Fruit fly (Drosophila melanogaster): ENCODE measurements around the gene Fhos.

The Fhos gene

DNA sequence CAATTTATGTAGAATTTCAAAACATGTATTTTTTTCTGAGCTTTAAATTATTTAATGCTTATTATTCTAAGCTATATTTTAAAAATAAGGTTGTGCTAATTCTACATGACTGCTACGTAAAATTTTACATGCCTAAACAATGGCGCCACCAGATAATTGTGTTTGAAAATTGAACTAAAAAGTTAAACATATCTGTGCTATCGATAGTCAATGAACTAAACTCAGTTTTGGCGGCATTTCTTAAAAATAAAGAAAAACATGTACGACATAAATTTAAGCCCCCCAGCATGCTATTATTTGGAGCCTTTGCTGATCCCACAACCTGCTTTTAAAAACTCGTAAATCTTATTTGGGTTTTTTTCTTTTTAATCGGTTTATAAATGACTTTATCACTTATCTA is 34.8 kb upstream of the Fhos start:
- TF ChIP-seq h (GFP tag; optimal IDR thresholded peaks at IDR 0.05) (peak; percentile 26), Sp1 (GFP tag; optimal IDR thresholded peaks at IDR 0.05) (no peak), foxo (GFP tag; optimal IDR thresholded peaks at IDR 0.05) (peak in 1 of 2 experiments; percentile 17), Myc (optimal IDR thresholded peaks at IDR 0.05) (peak; percentile 3), rgr (GFP tag; optimal IDR thresholded peaks at IDR 0.05) (peak; percentile 1), dsf (GFP tag; optimal IDR thresholded peaks at IDR 0.05; ENCODE audit: borderline replicate concordance) (no peak), Hnf4 (GFP tag; optimal IDR thresholded peaks at IDR 0.05) (peak; percentile 24), Hr83 (GFP tag; optimal IDR thresholded peaks at IDR 0.05; ENCODE audit: poor library complexity, severe bottlenecking) (peak; percentile 52), brk (GFP tag; optimal IDR thresholded peaks at IDR 0.05) (peak; percentile 59), dl (GFP tag; optimal IDR thresholded peaks at IDR 0.05; ENCODE audit: insufficient read depth in 1 of 2, partially characterized antibody in 2 of 2) (no peak)

DNA sequence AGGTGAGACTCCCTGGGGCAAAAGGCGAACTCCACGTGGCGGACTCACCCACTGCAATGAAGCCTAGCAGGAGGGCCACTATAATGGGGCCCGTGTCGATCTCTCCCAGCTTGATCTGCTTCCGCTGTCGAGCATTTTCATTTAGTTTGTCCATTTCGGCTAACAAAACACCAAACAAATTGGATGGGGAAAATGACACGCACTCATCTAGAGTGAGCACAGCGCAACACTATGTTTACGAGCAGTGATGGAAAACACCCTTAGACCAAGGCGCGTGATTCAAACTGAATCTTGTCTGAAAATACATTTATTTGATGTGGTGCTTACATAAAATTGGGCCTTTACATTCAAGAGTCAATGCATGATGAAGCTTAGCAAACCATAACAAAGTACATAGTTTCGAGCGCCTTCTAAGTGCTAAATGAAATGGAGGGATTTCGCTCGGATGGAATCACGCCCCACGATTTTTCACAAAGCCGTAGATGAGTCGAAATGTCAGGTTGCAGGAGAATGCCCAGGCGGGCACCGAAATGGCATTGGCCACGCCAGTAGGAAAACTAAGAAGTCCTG is 33.3 kb upstream of the Fhos start, which contains the start of gene SrpRbeta:
TSS of gene SrpRbeta (minus strand) at position 236 of the 570 bp plus-strand sequence.
- TF ChIP-seq jim (GFP tag; optimal IDR thresholded peaks at IDR 0.05), result no peak
- peak; percentile 41 for TF ChIP-seq Hr83 (GFP tag; optimal IDR thresholded peaks at IDR 0.05; ENCODE audit: poor library complexity, severe bottlenecking)
- TF ChIP-seq Jra (GFP tag; optimal IDR thresholded peaks at IDR 0.05), result peak; percentile 7
- TF ChIP-seq dmrt93B (GFP tag; optimal IDR thresholded peaks at IDR 0.05), result no peak
- TF ChIP-seq Vsx2 (GFP tag; optimal IDR thresholded peaks at IDR 0.05; ENCODE audit: partially characterized antibody), result no peak
- TF ChIP-seq pan (optimal IDR thresholded peaks at IDR 0.05), result no peak
- TF ChIP-seq Myc (optimal IDR thresholded peaks at IDR 0.05), result no peak
- peak; percentile 60 for TF ChIP-seq br (GFP tag; optimal IDR thresholded peaks at IDR 0.05)
- peak; percentile 27 for TF ChIP-seq Sp1 (GFP tag; optimal IDR thresholded peaks at IDR 0.05)
- TF ChIP-seq Dif (GFP tag; optimal IDR thresholded peaks at IDR 0.05; ENCODE audit: partially characterized antibody), result no peak
- TF ChIP-seq fru (GFP tag; optimal IDR thresholded peaks at IDR 0.05), result peak; percentile 14
- no peak for TF ChIP-seq Mio (GFP tag; optimal IDR thresholded peaks at IDR 0.05)
- TF ChIP-seq Abd-B (GFP tag; optimal IDR thresholded peaks at IDR 0.05), result no peak
- no peak for TF ChIP-seq woc (GFP tag; optimal IDR thresholded peaks at IDR 0.05)
- TF ChIP-seq GATAd (GFP tag; optimal IDR thresholded peaks at IDR 0.05), result no peak
- TF ChIP-seq Hnf4 (GFP tag; optimal IDR thresholded peaks at IDR 0.05), result peak; percentile 79
- TF ChIP-seq N (GFP tag; optimal IDR thresholded peaks at IDR 0.05), result no peak
- TF ChIP-seq tai (GFP tag; optimal IDR thresholded peaks at IDR 0.05), result no peak
- TF ChIP-seq CrebA (GFP tag; optimal IDR thresholded peaks at IDR 0.05; ENCODE audit: borderline replicate concordance), result no peak
- peak; percentile 44 for TF ChIP-seq psq (GFP tag; optimal IDR thresholded peaks at IDR 0.05)
- TF ChIP-seq dsf (GFP tag; optimal IDR thresholded peaks at IDR 0.05; ENCODE audit: borderline replicate concordance), result no peak
- TF ChIP-seq CG9705 (GFP tag; optimal IDR thresholded peaks at IDR 0.05), result peak; percentile 6
- TF ChIP-seq ey (GFP tag; optimal IDR thresholded peaks at IDR 0.05), result peak; percentile 27
- TF ChIP-seq Rel (GFP tag; optimal IDR thresholded peaks at IDR 0.05), result no peak
- peak; percentile 24 for TF ChIP-seq Rel (tag; optimal IDR thresholded peaks at IDR 0.05)
- TF ChIP-seq sage (GFP tag; optimal IDR thresholded peaks at IDR 0.05), result no peak
- peak; percentile 19 for TF ChIP-seq HLH106 (tag; optimal IDR thresholded peaks at IDR 0.05)
- peak; percentile 59 for TF ChIP-seq h (GFP tag; optimal IDR thresholded peaks at IDR 0.05)
- TF ChIP-seq Hr78 (GFP tag; optimal IDR thresholded peaks at IDR 0.05), result no peak
- TF ChIP-seq OdsH (GFP tag; optimal IDR thresholded peaks at IDR 0.05), result peak; percentile 40
- TF ChIP-seq rgr (GFP tag; optimal IDR thresholded peaks at IDR 0.05), result peak; percentile 73
- TF ChIP-seq foxo (GFP tag; optimal IDR thresholded peaks at IDR 0.05), result peak in 1 of 2 experiments; percentile 45

DNA sequence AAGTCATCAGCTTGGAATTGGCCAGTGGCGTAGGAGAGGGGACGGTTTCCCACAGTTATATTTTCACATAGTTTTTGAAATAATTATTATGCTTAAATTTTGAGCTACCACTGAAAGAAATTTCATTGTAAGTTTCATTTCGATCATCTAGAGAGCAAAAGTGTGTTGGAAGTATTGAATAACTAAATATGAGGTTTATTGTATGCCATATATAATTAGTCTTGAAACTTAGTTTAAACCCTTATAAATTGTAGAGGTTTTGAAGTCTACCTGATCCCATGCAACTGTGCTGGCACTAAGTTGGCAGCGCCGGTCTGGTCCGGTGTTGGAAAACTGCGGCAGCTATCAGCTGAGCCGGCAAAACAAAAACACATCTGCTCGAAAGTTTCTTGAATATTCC is 32.3 kb upstream of the Fhos start, which contains the start of the genes CG32022 and CG6511:
TSS of gene CG32022 (minus strand) at position 128 of the 400 bp plus-strand sequence.
TSS of gene CG6511 (plus strand) at position 180 of the 400 bp plus-strand sequence.
- TF ChIP-seq HLH106 (tag; optimal IDR thresholded peaks at IDR 0.05), result peak; percentile 99
- peak; percentile 98 for TF ChIP-seq CG9705 (GFP tag; optimal IDR thresholded peaks at IDR 0.05)
- TF ChIP-seq brk (GFP tag; optimal IDR thresholded peaks at IDR 0.05), result no peak
- TF ChIP-seq fru (GFP tag; optimal IDR thresholded peaks at IDR 0.05), result peak; percentile 98
- TF ChIP-seq h (GFP tag; optimal IDR thresholded peaks at IDR 0.05), result peak; percentile 98
- peak; percentile 59 for TF ChIP-seq Rel (GFP tag; optimal IDR thresholded peaks at IDR 0.05)
- TF ChIP-seq Rel (tag; optimal IDR thresholded peaks at IDR 0.05), result peak; percentile 87
- TF ChIP-seq psq (GFP tag; optimal IDR thresholded peaks at IDR 0.05), result peak; percentile 95
- peak; percentile 89 for TF ChIP-seq sage (GFP tag; optimal IDR thresholded peaks at IDR 0.05)
- peak; percentile 92 for TF ChIP-seq dsf (GFP tag; optimal IDR thresholded peaks at IDR 0.05; ENCODE audit: borderline replicate concordance)
- peak; percentile 98 for TF ChIP-seq Sp1 (GFP tag; optimal IDR thresholded peaks at IDR 0.05)
- peak; percentile 90 for TF ChIP-seq GATAd (GFP tag; optimal IDR thresholded peaks at IDR 0.05)
- TF ChIP-seq Dfd (GFP tag; optimal IDR thresholded peaks at IDR 0.05), result no peak
- peak; percentile 98 for TF ChIP-seq br (GFP tag; optimal IDR thresholded peaks at IDR 0.05)
- TF ChIP-seq Myc (optimal IDR thresholded peaks at IDR 0.05), result peak; percentile 59
- peak; percentile 79 to 99 for TF ChIP-seq foxo (GFP tag; optimal IDR thresholded peaks at IDR 0.05)
- peak; percentile 95 for TF ChIP-seq woc (GFP tag; optimal IDR thresholded peaks at IDR 0.05)
- TF ChIP-seq dl (GFP tag; optimal IDR thresholded peaks at IDR 0.05; ENCODE audit: insufficient read depth in 1 of 2, partially characterized antibody in 2 of 2), result no peak
- TF ChIP-seq N (GFP tag; optimal IDR thresholded peaks at IDR 0.05), result no peak
- TF ChIP-seq Vsx2 (GFP tag; optimal IDR thresholded peaks at IDR 0.05; ENCODE audit: partially characterized antibody), result no peak
- TF ChIP-seq Mio (GFP tag; optimal IDR thresholded peaks at IDR 0.05), result peak; percentile 85
- no peak for TF ChIP-seq tai (GFP tag; optimal IDR thresholded peaks at IDR 0.05)
- TF ChIP-seq jim (GFP tag; optimal IDR thresholded peaks at IDR 0.05), result no peak
- TF ChIP-seq dmrt93B (GFP tag; optimal IDR thresholded peaks at IDR 0.05), result peak; percentile 99
- TF ChIP-seq usp (GFP tag; optimal IDR thresholded peaks at IDR 0.05), result no peak
- TF ChIP-seq sv (GFP tag; optimal IDR thresholded peaks at IDR 0.05), result peak; percentile 97
- TF ChIP-seq CG32264 (GFP tag; optimal IDR thresholded peaks at IDR 0.05), result peak; percentile 92
- peak; percentile 97 for TF ChIP-seq Hnf4 (GFP tag; optimal IDR thresholded peaks at IDR 0.05)
- peak; percentile 98 for TF ChIP-seq rgr (GFP tag; optimal IDR thresholded peaks at IDR 0.05)
- peak; percentile 83 for TF ChIP-seq CrebA (GFP tag; optimal IDR thresholded peaks at IDR 0.05; ENCODE audit: borderline replicate concordance)
- TF ChIP-seq OdsH (GFP tag; optimal IDR thresholded peaks at IDR 0.05), result peak; percentile 97
- TF ChIP-seq Hr78 (GFP tag; optimal IDR thresholded peaks at IDR 0.05), result no peak
- TF ChIP-seq ey (GFP tag; optimal IDR thresholded peaks at IDR 0.05), result peak; percentile 98
- TF ChIP-seq Jra (GFP tag; optimal IDR thresholded peaks at IDR 0.05), result peak; percentile 97

All from whole organism, wandering third instar larva.